Fruit fly (Drosophila melanogaster) S2 (cell line): Measurements from ENCODE around the gene Yif1.

Experiments used
- CG8478 ChIP-seq: fragments of >200 bp; optimal IDR thresholded peaks from 2 replicates; lab custom pipeline; 2018
- CTCF ChIP-seq, 2 experiments: fragments of >200 bp; optimal IDR thresholded peaks; 2 replicates each; lab custom pipeline; 2018

Gene Yif1

DNA sequence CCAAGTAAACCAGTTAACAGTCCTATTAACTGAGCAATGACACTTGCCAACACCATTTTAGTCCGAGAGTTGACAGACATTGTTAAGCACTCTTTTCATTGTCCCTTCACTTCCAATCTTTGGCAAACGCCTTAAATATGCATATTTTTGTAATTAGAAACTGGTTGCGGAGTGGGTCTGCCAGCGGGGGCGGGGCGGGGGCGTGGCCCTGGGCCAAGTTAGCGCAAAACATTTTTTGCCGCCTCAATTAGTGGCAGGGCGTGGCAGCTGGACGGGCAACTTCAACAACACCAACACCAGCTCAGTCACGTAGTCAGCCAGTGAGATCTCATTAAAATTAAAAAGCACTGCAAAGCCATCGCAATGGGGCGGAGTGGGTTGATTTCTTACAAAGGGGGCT lies 44.0 kb downstream of the Yif1 start:
- TF ChIP-seq CG8478 (lab: Kevin White, UChicago), result no peak
- no peak for TF ChIP-seq CTCF (optimal IDR thresholded peaks at IDR 0.05; lab: Kevin White, UChicago)
